Worm (Caenorhabditis elegans): ENCODE data around the gene lips-5.
A peak's percentile ranks its signal among the peaks of the same experiment; 100 is the strongest.

The lips-5 gene

ce11 chrIV:11795964-11796363 lies 22.4 kb upstream of the lips-5 start:
- TF ChIP-seq dao-5 (tag; optimal IDR thresholded peaks at IDR 0.05) (no peak), him-1 (tag; optimal IDR thresholded peaks at IDR 0.05) (no peak), W03F9.2 (tag; optimal IDR thresholded peaks at IDR 0.05) (no peak)

ce11 chrIV:11793170-11793569 lies 19.6 kb upstream of the lips-5 start:
- peak; percentile 46 for TF ChIP-seq him-1 (tag; optimal IDR thresholded peaks at IDR 0.05)
- TF ChIP-seq W03F9.2 (tag; optimal IDR thresholded peaks at IDR 0.05) = no peak

- no peak for TF ChIP-seq W03F9.2 (tag; optimal IDR thresholded peaks at IDR 0.05)
- no peak for TF ChIP-seq him-1 (tag; optimal IDR thresholded peaks at IDR 0.05)
- TF ChIP-seq dao-5 (tag; optimal IDR thresholded peaks at IDR 0.05) = no peak
These were observed 19.0 kb upstream of the lips-5 start, which contains the start of gene H01G02.3 for ce11 chrIV:11792495-11792894. Gene H01G02.3 (minus strand): TSS chrIV:11792595.

- no peak for TF ChIP-seq dao-5 (tag; optimal IDR thresholded peaks at IDR 0.05)
- no peak for TF ChIP-seq W03F9.2 (tag; optimal IDR thresholded peaks at IDR 0.05)
- TF ChIP-seq him-1 (tag; optimal IDR thresholded peaks at IDR 0.05) = no peak
These were observed 14.9 kb upstream of the lips-5 start for ce11 chrIV:11788383-11788963.

ce11 chrIV:11787793-11788192 lies 14.3 kb upstream of the lips-5 start:
- TF ChIP-seq W03F9.2 (tag; optimal IDR thresholded peaks at IDR 0.05) (no peak), dao-5 (tag; optimal IDR thresholded peaks at IDR 0.05) (no peak), him-1 (tag; optimal IDR thresholded peaks at IDR 0.05) (no peak)

ce11 chrIV:11785064-11785840 lies 11.7 kb upstream of the lips-5 start:
- peak; percentile 67 for TF ChIP-seq him-1 (tag; optimal IDR thresholded peaks at IDR 0.05)
- no peak for TF ChIP-seq W03F9.2 (tag; optimal IDR thresholded peaks at IDR 0.05)
- TF ChIP-seq dao-5 (tag; optimal IDR thresholded peaks at IDR 0.05) = no peak

- TF ChIP-seq W03F9.2 (tag; optimal IDR thresholded peaks at IDR 0.05) (no peak), him-1 (tag; optimal IDR thresholded peaks at IDR 0.05) (no peak), dao-5 (tag; optimal IDR thresholded peaks at IDR 0.05) (no peak)
These were observed 9.3 kb upstream of the lips-5 start for ce11 chrIV:11782846-11783245.

ce11 chrIV:11779028-11779427 lies 5.5 kb upstream of the lips-5 start, which contains the start of gene lpr-2:
Gene lpr-2 (plus strand): TSS chrIV:11779216.
- TF ChIP-seq dao-5 (tag; optimal IDR thresholded peaks at IDR 0.05) = no peak
- TF ChIP-seq W03F9.2 (tag; optimal IDR thresholded peaks at IDR 0.05) = no peak
- TF ChIP-seq him-1 (tag; optimal IDR thresholded peaks at IDR 0.05) = no peak

ce11 chrIV:11776968-11777467 lies 3.5 kb upstream of the lips-5 start:
- TF ChIP-seq him-1 (tag; optimal IDR thresholded peaks at IDR 0.05) = no peak

ce11 chrIV:11772119-11772518 lies 1.4 kb downstream of the lips-5 start:
- TF ChIP-seq him-1 (tag; optimal IDR thresholded peaks at IDR 0.05) (no peak), W03F9.2 (tag; optimal IDR thresholded peaks at IDR 0.05) (no peak), dao-5 (tag; optimal IDR thresholded peaks at IDR 0.05) (no peak)

- TF ChIP-seq W03F9.2 (tag; optimal IDR thresholded peaks at IDR 0.05) (no peak), him-1 (tag; optimal IDR thresholded peaks at IDR 0.05) (no peak), dao-5 (tag; optimal IDR thresholded peaks at IDR 0.05) (no peak)
These were observed 2.5 kb downstream of the lips-5 start for ce11 chrIV:11771064-11771463.

- TF ChIP-seq W03F9.2 (tag; optimal IDR thresholded peaks at IDR 0.05) = no peak
These were observed 3.8 kb downstream of the lips-5 start for ce11 chrIV:11769769-11770168.

- peak; percentile 77 for TF ChIP-seq him-1 (tag; optimal IDR thresholded peaks at IDR 0.05)
- no peak for TF ChIP-seq W03F9.2 (tag; optimal IDR thresholded peaks at IDR 0.05)
- TF ChIP-seq dao-5 (tag; optimal IDR thresholded peaks at IDR 0.05) = no peak
These were observed 8.0 kb downstream of the lips-5 start for ce11 chrIV:11765507-11765906.

- TF ChIP-seq dao-5 (tag; optimal IDR thresholded peaks at IDR 0.05) (no peak), him-1 (tag; optimal IDR thresholded peaks at IDR 0.05) (no peak), W03F9.2 (tag; optimal IDR thresholded peaks at IDR 0.05) (no peak)
These were observed 12.7 kb downstream of the lips-5 start, which contains the start of gene T12A7.2 for ce11 chrIV:11760700-11761459. Gene T12A7.2 (minus strand): TSS chrIV:11761111.

All from whole organism, L4/young adult.